Worm (Caenorhabditis elegans): ENCODE data around the gene mca-1.

The mca-1 gene

DNA sequence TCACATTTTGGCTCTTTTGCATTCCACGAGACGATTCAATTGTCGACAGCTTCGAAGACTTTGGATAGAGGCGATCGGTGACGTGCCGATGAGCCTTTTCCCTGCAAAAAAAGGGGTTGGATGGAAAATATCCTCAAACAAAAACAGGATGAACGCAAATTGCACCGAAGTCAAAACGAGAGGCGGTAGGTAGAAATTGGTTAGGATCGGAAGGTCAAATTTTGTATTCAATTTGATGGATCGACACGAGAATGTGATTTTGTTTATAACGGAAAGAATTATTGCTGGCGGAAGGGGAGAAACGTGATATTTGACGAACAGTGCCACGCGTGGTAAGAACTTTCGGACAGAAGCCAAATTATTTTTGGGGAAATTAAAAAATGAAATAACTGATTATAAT lies at the start of gene mca-1:
TSS of gene mca-1 (minus strand) at position 101 of the 400 bp plus-strand sequence.
- no peak for TF ChIP-seq tbx-11 (GFP tag; IDR thresholded peaks at IDR 0.05)
- TF ChIP-seq ceh-36 (tag; optimal IDR thresholded peaks at IDR 0.05) = no peak
- TF ChIP-seq sea-1 (GFP tag; conservative IDR thresholded peaks at IDR 0.05) = no peak

- TF ChIP-seq scrt-1 (GFP tag; IDR thresholded peaks at IDR 0.05) (no peak), F13C5.2 (tag; optimal IDR thresholded peaks at IDR 0.05) (no peak), B0310.2 (tag; optimal IDR thresholded peaks at IDR 0.05) (no peak), ceh-13 (GFP tag; optimal IDR thresholded peaks at IDR 0.05) (no peak), hmbx-1 (tag; optimal IDR thresholded peaks at IDR 0.05) (no peak), tra-4 (tag; optimal IDR thresholded peaks at IDR 0.05) (no peak), hmg-4 (GFP tag; optimal IDR thresholded peaks at IDR 0.05) (no peak), ama-1 (optimal IDR thresholded peaks at IDR 0.05) (no peak), hnd-1 (tag; optimal IDR thresholded peaks at IDR 0.05) (no peak)
Measured at ce11 chrIV:9683433-9683832, 48.7 kb upstream of the mca-1 start, which contains the start of the genes htas-1 and ZK1251.3. Gene htas-1 (minus strand): TSS chrIV:9683533. Gene ZK1251.3 (plus strand): TSS chrIV:9683658.

- no peak for TF ChIP-seq hnd-1 (tag; optimal IDR thresholded peaks at IDR 0.05)
Measured at ce11 chrIV:9682514-9682913, 47.8 kb upstream of the mca-1 start, which contains the start of gene ins-7. Gene ins-7 (minus strand): TSS chrIV:9682845.

ce11 chrIV:9680841-9681240 lies 46.1 kb upstream of the mca-1 start, which contains the start of gene ins-8:
Gene ins-8 (minus strand): TSS chrIV:9680941.
- TF ChIP-seq ets-7 (tag; optimal IDR thresholded peaks at IDR 0.05) (no peak), hmbx-1 (tag; optimal IDR thresholded peaks at IDR 0.05) (no peak), tbx-11 (GFP tag; IDR thresholded peaks at IDR 0.05) (no peak), aly-1 (tag; optimal IDR thresholded peaks at IDR 0.05) (no peak), tra-4 (tag; optimal IDR thresholded peaks at IDR 0.05) (no peak), ceh-36 (tag; optimal IDR thresholded peaks at IDR 0.05) (no peak), ama-1 (optimal IDR thresholded peaks at IDR 0.05) (no peak)

DNA sequence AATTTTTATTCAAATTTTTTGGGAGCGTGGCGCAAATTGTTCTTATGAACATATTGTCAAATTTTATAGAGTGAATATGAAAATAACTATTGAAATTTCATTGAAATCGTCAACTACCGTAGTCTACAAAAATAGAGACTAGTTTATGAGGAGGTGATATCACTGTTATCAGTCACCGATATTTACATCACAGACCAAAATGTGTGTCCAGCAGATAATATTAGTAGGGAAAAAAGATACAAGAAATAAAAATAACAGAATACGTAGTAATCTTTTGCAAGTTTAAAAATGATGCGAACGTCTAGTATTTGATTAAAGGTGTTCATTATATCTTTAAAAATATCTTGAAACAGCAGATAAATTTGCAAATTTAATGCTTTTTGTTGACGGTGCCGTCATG lies 44.5 kb upstream of the mca-1 start:
- TF ChIP-seq hmg-4 (GFP tag; optimal IDR thresholded peaks at IDR 0.05) (no peak), aly-1 (tag; optimal IDR thresholded peaks at IDR 0.05) (no peak), B0310.2 (tag; optimal IDR thresholded peaks at IDR 0.05) (no peak), ama-1 (optimal IDR thresholded peaks at IDR 0.05) (no peak), tbx-11 (GFP tag; IDR thresholded peaks at IDR 0.05) (no peak), sea-1 (GFP tag; conservative IDR thresholded peaks at IDR 0.05) (no peak), tra-4 (tag; optimal IDR thresholded peaks at IDR 0.05) (no peak)

- TF ChIP-seq tbx-37 (GFP tag; conservative IDR thresholded peaks at IDR 0.05) = no peak
- no peak for TF ChIP-seq ama-1 (optimal IDR thresholded peaks at IDR 0.05)
- no peak for TF ChIP-seq hnd-1 (tag; optimal IDR thresholded peaks at IDR 0.05)
Measured at ce11 chrIV:9678007-9678406, 43.3 kb upstream of the mca-1 start.

ce11 chrIV:9677226-9677992 lies 42.7 kb upstream of the mca-1 start:
- TF ChIP-seq B0310.2 (tag; optimal IDR thresholded peaks at IDR 0.05) (no peak), pes-1 (GFP tag; IDR thresholded peaks at IDR 0.05) (no peak), ets-7 (tag; optimal IDR thresholded peaks at IDR 0.05) (no peak), hmg-4 (GFP tag; optimal IDR thresholded peaks at IDR 0.05) (no peak), F13C5.2 (tag; optimal IDR thresholded peaks at IDR 0.05) (no peak), ceh-36 (tag; optimal IDR thresholded peaks at IDR 0.05) (no peak), tra-4 (tag; optimal IDR thresholded peaks at IDR 0.05) (no peak), hmbx-1 (tag; optimal IDR thresholded peaks at IDR 0.05) (no peak), flt-1 (GFP tag; IDR thresholded peaks at IDR 0.05) (no peak), tbx-11 (GFP tag; IDR thresholded peaks at IDR 0.05) (no peak), hnd-1 (tag; optimal IDR thresholded peaks at IDR 0.05) (no peak)

DNA sequence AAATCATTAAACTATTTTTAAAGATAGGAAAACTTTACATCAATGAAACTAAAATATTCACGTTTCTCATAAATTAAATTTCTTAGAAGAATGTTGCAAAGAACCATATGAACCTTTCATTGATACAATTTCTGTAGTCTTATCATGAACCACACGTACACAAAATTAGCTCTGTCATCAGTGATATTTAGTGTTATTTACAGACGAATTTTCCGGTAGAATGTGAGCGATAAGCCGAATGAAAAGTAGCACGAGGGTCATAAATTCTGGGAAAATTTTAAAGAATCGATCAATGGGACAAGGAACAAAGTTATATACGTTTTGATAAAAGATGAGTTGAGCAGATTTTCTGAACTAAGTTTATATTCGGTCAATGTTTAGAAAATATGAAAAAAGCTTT lies 41.8 kb upstream of the mca-1 start:
- TF ChIP-seq B0310.2 (tag; optimal IDR thresholded peaks at IDR 0.05) (no peak), hmbx-1 (tag; optimal IDR thresholded peaks at IDR 0.05) (no peak), flt-1 (GFP tag; IDR thresholded peaks at IDR 0.05) (no peak), F13C5.2 (tag; optimal IDR thresholded peaks at IDR 0.05) (no peak), tra-4 (tag; optimal IDR thresholded peaks at IDR 0.05) (no peak), tbx-11 (GFP tag; IDR thresholded peaks at IDR 0.05) (no peak), ceh-36 (tag; optimal IDR thresholded peaks at IDR 0.05) (no peak), hnd-1 (tag; optimal IDR thresholded peaks at IDR 0.05) (no peak), hmg-4 (GFP tag; optimal IDR thresholded peaks at IDR 0.05) (no peak), scrt-1 (GFP tag; IDR thresholded peaks at IDR 0.05) (no peak)

DNA sequence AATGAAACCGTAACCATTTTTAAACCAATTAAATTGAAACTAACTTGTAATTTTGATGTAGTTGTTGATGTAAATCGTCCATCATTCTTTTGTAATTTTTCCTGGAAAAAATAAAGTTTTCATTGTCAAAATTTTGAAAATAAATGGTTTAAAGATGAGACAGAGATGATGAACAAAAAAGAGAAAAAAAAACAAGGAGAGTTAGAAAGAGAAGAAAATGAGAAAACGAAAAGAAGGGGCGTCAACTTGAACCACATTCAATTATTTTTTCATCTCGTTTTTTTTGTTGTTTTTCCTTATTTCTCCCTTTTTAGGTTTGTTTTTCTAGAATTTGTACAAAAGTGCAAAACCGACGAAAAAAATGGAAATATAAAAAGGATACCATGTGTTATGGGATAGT lies 40.8 kb upstream of the mca-1 start, which contains the start of gene nhr-34:
TSS of gene nhr-34 (minus strand) at position 101 of the 400 bp plus-strand sequence.
- TF ChIP-seq hmbx-1 (tag; optimal IDR thresholded peaks at IDR 0.05) (no peak), B0310.2 (tag; optimal IDR thresholded peaks at IDR 0.05) (no peak), ceh-13 (GFP tag; optimal IDR thresholded peaks at IDR 0.05) (no peak), tbx-37 (GFP tag; conservative IDR thresholded peaks at IDR 0.05) (no peak), ceh-36 (tag; optimal IDR thresholded peaks at IDR 0.05) (no peak), hmg-4 (GFP tag; optimal IDR thresholded peaks at IDR 0.05) (no peak), hnd-1 (tag; optimal IDR thresholded peaks at IDR 0.05) (no peak), F13C5.2 (tag; optimal IDR thresholded peaks at IDR 0.05) (no peak), tra-4 (tag; optimal IDR thresholded peaks at IDR 0.05) (no peak), tbx-11 (GFP tag; IDR thresholded peaks at IDR 0.05) (no peak), sea-1 (GFP tag; conservative IDR thresholded peaks at IDR 0.05) (no peak), aly-1 (tag; optimal IDR thresholded peaks at IDR 0.05) (no peak), scrt-1 (GFP tag; IDR thresholded peaks at IDR 0.05) (no peak), ama-1 (optimal IDR thresholded peaks at IDR 0.05) (no peak)

Data from whole organism, early embryonic.